Fruit fly (Drosophila melanogaster): ENCODE results near the gene fbl.

The fbl gene

DNA sequence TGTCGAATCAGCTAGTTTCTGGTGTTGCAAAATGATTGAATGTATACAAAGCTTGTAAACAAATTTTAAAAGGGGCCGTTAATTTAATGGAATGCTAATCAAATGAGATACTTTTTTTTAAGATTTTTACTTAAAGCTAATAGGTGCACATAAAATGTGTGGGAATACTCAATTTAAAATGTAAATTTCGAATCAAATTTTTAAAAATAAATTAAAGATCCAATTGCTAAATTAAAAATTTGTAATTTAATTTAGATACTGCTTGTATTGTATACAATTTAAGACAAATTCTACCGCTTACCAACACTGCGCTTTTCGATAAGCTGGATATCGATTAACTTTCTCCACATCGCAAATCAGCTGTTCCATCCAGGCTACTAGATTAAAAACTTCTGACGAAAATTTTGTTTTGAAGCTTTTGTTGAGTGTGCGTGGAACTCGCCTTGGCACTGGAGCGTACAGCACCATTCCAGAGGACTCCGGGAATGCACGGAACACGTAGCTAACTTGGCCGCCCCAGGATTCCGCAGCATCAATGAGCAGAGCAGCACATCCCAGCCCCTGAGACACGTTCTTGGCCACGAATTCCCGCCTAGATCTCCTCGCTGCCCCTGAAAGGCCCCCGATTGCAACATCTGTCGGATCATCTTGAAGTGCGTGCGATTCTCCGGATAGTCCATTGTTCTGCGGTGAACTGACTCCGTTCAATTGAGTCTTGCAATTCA, at the start of gene fbl, which contains the start of gene CG5498:
fbl (plus strand) TSS at position 344 of the 725 bp plus-strand sequence.
CG5498 (minus strand) TSS at position 24 of the 725 bp plus-strand sequence.
- no peak for TF ChIP-seq psq (optimal IDR thresholded peaks at IDR 0.05)
- TF ChIP-seq insv (optimal IDR thresholded peaks at IDR 0.05) = no peak
- no peak for TF ChIP-seq Myc (optimal IDR thresholded peaks at IDR 0.05)
- no peak for TF ChIP-seq h (optimal IDR thresholded peaks at IDR 0.05)
- TF ChIP-seq Sin3A (optimal IDR thresholded peaks at IDR 0.05) = no peak
- TF ChIP-seq ttk (optimal IDR thresholded peaks at IDR 0.05) = no peak

DNA sequence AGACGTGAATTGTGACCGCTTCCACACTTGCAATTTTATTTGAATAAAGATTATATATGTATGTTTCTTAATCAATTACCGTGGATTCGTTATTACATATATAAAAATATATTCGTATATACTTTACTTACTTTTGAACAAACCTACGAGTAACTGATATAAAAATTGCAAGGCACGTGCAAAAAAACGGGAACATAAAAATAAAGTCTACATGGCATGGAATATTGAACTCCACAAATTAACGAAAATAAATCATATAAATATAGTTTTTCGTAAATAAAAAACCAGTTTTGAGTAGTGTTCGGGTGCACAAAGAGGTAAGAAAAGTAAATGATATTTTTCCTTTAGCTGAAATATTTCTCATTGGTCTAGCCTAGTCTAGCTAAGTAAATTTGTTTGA, 41.9 kb upstream of the fbl start, which contains the start of gene Spn77Bc:
Spn77Bc (plus strand) TSS at position 301 of the 400 bp plus-strand sequence.
- TF ChIP-seq h (optimal IDR thresholded peaks at IDR 0.05) (no peak), Sin3A (optimal IDR thresholded peaks at IDR 0.05) (no peak), psq (optimal IDR thresholded peaks at IDR 0.05) (no peak), ttk (optimal IDR thresholded peaks at IDR 0.05) (no peak), insv (optimal IDR thresholded peaks at IDR 0.05) (no peak), Myc (optimal IDR thresholded peaks at IDR 0.05) (no peak)

DNA sequence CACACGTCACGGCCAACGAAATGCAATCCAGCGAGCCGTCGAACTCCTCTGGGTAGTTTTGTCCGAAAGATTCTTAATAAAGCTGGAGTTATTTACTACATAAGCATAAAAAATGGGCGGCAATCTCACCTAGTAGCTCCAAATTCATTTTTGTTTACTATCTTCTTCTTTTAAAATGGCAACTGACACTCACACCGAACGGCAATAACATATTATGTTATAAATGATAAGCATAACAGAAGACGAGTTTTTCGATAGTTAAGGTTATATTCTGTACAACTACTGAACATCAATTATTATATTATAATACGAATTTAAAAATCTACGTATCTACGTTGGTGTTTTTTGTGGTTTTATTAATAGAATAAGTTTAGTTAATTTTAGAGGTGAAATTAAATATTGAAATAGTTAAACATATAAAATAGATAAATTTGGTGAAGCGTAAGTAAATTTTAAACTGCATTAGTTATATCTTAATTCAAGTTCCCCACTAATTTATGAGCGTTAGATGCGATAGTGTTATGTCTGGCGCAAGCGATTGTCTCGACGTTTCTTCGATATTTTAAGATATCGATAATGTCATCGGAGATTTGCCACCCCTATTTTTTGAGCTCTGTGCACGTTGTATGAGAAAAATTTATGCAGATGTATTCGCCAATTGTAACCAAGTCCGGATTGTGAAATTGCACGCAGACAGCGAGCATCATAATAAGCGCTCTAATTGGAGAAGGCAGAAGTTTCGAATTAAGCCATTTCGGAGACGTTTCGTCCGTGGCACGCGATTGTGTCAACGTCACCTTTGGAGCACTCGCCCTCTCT, 36.3 kb upstream of the fbl start, which contains the start of the genes Rbbp5 and eRF1:
Rbbp5 (minus strand) TSS at position 181 of the 819 bp plus-strand sequence.
eRF1 (plus strand) TSS at position 594 of the 819 bp plus-strand sequence.
- no peak for TF ChIP-seq ttk (optimal IDR thresholded peaks at IDR 0.05)
- TF ChIP-seq insv (optimal IDR thresholded peaks at IDR 0.05) = no peak
- no peak for TF ChIP-seq Sin3A (optimal IDR thresholded peaks at IDR 0.05)

DNA sequence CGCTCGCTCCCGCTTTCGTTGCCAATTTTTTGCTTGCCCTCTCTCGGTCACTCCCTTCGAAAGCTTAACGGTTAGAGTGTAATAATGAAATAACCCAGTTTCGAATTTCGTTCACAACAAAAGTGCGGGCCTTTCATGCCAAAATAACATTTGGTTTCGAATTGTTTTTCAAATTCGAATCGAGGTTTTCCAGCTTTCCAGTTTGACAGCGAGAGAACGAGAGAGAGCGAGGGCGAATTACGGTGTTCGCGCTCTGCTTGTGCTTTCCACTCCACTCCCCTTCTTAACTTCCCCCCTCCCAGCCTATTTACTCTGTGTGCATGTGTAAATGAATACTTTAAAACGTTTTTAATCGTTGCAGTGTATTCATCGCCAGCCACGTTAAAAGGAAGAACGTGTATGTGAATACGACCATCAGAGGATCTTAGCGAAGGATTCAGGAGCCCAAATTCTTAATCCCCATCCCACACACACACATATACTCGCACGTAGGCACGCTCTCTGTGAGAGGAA, 35.6 kb upstream of the fbl start:
- TF ChIP-seq insv (optimal IDR thresholded peaks at IDR 0.05) = no peak

DNA sequence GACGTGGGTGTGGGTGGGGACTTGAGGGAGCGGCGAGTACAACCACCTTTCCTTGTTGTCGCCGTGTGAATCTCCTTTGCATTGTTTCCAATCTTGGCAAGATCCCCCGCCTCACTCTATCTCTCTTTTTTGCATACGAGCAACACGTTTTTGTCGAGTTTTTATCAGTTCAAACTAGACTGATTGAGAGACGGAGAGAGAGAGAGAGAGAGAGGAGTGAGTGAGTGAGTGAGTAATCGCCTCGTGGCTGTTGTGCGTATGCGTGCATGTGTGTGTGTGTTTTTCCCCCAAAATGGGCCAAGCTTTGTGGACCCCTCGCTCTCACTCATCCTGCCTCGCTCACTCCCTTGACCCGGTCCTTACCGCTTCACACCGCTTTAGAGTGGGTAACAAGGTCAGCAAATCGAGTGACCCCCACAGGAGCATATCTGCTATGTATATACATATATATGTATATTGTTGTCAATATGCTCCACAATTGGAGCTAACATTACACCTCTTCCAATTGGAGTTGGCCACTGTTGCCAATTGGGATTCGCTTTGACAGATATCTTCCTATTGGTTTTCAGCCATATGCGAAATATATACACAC, 34.8 kb upstream of the fbl start:
- no peak for TF ChIP-seq Myc (optimal IDR thresholded peaks at IDR 0.05)
- TF ChIP-seq insv (optimal IDR thresholded peaks at IDR 0.05) = no peak
- TF ChIP-seq ttk (optimal IDR thresholded peaks at IDR 0.05) = no peak
- no peak for TF ChIP-seq Sin3A (optimal IDR thresholded peaks at IDR 0.05)
- no peak for TF ChIP-seq psq (optimal IDR thresholded peaks at IDR 0.05)
- no peak for TF ChIP-seq h (optimal IDR thresholded peaks at IDR 0.05)

DNA sequence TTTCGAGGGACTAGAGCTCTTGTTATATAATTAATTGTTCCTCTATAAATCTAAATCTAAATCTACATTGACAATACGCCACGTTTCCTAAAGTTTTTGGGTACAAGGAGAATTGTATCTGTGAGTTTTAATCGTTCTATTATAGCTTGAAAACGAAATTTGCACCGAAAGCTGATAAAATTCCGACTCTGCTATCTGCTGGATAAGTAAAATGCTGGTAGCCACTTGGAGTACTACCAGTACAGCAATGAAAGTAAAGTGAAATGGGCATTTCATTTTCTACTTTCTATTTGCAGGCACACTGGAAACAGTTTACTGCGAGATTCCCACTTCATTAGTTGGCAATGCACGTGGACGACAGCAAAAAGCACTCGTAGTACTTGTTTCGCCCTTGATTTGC, 31.1 kb upstream of the fbl start, which contains the start of gene CG5618:
CG5618 (plus strand) TSS at position 301 of the 400 bp plus-strand sequence.
- TF ChIP-seq psq (optimal IDR thresholded peaks at IDR 0.05) = no peak

DNA sequence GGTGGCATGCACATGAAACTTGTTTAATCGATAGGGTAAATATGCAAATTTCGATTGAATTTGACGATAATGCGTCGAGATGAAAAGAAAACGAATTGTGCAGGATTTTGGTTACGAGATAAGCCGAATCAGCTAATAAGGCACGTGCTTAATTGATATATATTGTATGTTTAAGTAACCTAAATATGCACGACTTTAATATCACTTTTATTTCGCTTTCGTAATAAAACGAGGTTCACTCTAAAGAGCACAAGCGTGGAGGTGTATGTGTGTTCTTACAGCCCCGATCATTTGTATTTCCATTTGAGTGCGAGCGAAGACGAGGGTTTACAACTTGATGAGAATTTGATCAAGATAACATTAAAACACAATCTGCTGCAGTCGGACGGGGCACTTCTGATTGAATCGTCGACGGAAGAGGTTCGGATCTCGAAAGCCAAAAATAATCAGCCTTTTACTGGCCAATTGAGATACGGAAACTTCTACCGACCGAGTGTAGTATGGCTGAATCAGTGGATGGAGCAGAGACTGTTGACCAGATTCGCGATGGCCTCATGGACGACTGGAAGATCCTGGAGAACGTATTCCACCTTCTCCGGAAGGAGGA, 30.4 kb upstream of the fbl start:
- TF ChIP-seq insv (optimal IDR thresholded peaks at IDR 0.05) (no peak), h (optimal IDR thresholded peaks at IDR 0.05) (no peak), psq (optimal IDR thresholded peaks at IDR 0.05) (no peak), ttk (optimal IDR thresholded peaks at IDR 0.05) (no peak)

DNA sequence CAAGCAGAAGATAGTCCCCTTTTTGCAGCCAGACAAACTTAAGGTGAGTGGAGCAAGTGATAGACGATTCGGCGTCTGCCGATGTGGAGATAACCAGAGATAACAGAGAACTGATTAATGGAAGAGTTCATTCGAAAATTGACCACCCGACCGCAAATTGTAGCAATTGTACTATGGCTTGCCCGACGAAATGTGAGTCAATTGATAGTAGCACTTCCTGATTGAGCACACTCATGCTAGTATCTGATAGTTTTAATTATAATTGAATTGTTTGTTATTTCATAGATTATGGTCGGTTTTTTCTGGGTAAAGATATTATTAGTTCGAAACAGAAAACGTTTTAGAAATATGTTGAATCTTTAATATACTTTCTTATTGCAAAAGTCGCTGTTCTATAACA, 29.9 kb upstream of the fbl start:
- TF ChIP-seq insv (optimal IDR thresholded peaks at IDR 0.05) = no peak
- no peak for TF ChIP-seq Myc (optimal IDR thresholded peaks at IDR 0.05)
- TF ChIP-seq Sin3A (optimal IDR thresholded peaks at IDR 0.05) = no peak

DNA sequence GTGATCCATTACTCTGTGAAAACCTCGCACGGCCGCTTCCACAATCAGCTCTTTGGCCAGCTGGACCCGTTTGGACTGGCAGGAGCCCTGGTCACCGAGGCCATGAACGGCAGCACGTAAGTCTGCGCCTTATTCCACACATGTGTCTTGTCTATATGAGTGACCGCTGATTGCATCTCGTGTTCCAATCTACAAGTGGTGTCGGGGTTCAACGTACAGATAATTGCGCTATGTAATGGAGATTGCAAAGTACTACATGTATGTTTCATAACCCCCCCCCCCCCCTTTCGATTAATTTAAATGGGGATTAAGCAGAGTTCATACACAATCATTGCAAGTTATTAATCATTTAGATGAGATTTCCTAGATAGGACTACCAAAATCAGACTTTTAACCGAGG, 29.4 kb upstream of the fbl start:
- TF ChIP-seq insv (optimal IDR thresholded peaks at IDR 0.05) (no peak), Myc (optimal IDR thresholded peaks at IDR 0.05) (no peak), Sin3A (optimal IDR thresholded peaks at IDR 0.05) (no peak), psq (optimal IDR thresholded peaks at IDR 0.05) (no peak), ttk (optimal IDR thresholded peaks at IDR 0.05) (no peak), h (optimal IDR thresholded peaks at IDR 0.05) (no peak)

DNA sequence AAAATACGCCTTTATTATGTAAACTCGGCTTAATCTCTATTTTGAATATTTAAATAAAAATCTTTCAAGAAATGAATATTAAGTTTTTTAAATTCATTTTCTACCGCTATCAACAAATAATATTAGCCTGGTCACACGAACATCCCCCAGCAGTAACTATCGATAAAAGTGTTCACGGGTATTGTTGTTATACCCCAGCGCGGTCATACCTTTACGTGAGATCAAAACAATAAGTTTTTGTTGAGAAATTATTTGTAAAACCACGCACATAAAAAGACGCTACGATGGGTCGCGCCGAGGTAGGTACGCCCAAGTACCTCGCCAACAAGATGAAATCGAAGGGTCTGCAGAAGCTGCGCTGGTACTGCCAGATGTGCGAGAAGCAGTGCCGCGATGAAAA, 27.6 kb upstream of the fbl start, which contains the start of gene kin17:
kin17 (plus strand) TSS at position 195 of the 400 bp plus-strand sequence.
- TF ChIP-seq h (optimal IDR thresholded peaks at IDR 0.05) = no peak
- no peak for TF ChIP-seq Myc (optimal IDR thresholded peaks at IDR 0.05)
- no peak for TF ChIP-seq Sin3A (optimal IDR thresholded peaks at IDR 0.05)
- no peak for TF ChIP-seq insv (optimal IDR thresholded peaks at IDR 0.05)
- TF ChIP-seq ttk (optimal IDR thresholded peaks at IDR 0.05) = no peak

DNA sequence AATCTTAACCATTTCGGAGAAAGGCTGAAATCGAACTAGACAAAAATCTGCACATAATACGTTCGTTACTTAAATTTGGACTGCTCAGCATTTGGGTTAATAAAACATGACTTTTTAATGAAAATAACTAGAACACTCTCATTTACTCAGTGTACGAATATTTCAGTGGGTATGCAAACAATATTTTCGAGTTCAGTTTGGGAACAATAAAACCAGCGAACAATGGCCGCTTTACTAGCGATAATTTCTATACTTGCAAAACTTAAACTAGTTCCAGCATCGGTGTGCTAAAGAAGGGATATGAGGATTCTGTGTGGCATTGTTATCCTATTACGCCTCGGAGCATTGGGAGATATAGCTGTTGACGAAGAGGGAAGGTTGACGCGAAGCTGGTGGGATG, 26.0 kb upstream of the fbl start, which contains the start of gene CG5665:
CG5665 (plus strand) TSS at position 301 of the 400 bp plus-strand sequence.
- TF ChIP-seq ttk (optimal IDR thresholded peaks at IDR 0.05) = no peak
- no peak for TF ChIP-seq psq (optimal IDR thresholded peaks at IDR 0.05)
- TF ChIP-seq Sin3A (optimal IDR thresholded peaks at IDR 0.05) = no peak
- TF ChIP-seq insv (optimal IDR thresholded peaks at IDR 0.05) = no peak
- TF ChIP-seq Myc (optimal IDR thresholded peaks at IDR 0.05) = no peak
- no peak for TF ChIP-seq h (optimal IDR thresholded peaks at IDR 0.05)

DNA sequence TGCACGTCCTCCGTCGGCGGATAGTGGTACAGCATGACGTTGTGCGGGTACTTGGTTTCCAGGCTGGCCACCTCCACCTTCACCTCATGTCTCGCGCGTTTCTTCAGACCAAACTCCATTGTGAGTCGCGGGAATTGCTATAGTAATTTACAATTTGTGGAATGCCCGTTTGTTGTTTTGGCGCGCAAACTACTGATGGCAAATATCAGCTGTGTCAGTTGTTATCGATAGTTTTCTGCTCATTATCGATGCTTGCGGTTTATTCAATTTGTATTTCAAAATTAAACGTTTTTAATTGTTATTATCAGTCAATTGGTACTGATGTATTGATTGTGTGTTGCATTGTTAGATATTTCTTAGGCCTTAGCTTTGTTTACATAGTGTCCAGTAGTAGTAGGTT, 22.8 kb upstream of the fbl start, which contains the start of gene Prim2:
Prim2 (minus strand) TSS at position 197 of the 400 bp plus-strand sequence.
- no peak for TF ChIP-seq ttk (optimal IDR thresholded peaks at IDR 0.05)
- TF ChIP-seq Sin3A (optimal IDR thresholded peaks at IDR 0.05) = no peak
- no peak for TF ChIP-seq h (optimal IDR thresholded peaks at IDR 0.05)
- TF ChIP-seq psq (optimal IDR thresholded peaks at IDR 0.05) = no peak
- TF ChIP-seq insv (optimal IDR thresholded peaks at IDR 0.05) = no peak
- TF ChIP-seq Myc (optimal IDR thresholded peaks at IDR 0.05) = no peak

Data from Kc167 (cell line).